Worm (Caenorhabditis elegans) whole organism, late embryonic: ENCODE results near the gene sra-34.

ENCODE experiments used
- C08G9.2 ChIP-seq: sonication (generic microtip); optimal IDR thresholded peaks from 2 replicates; lab custom pipeline; 2016; ENCODE audit warnings: mild to moderate bottlenecking, missing genetic modification characterization, moderate library complexity, missing compliant biosample characterization
- T23F11.4 ChIP-seq: fragments of 200-800 bp; sonication (Bioruptor generic); optimal IDR thresholded peaks from 2 replicates; lab custom pipeline; 2018; ENCODE audit warnings: mild to moderate bottlenecking, missing genetic modification characterization, missing compliant biosample characterization
- Y22D7AL.16 ChIP-seq: sonication (generic microtip); optimal IDR thresholded peaks from 2 replicates; lab custom pipeline; 2016; ENCODE audit warnings: missing genetic modification characterization, missing compliant biosample characterization
- ama-1 ChIP-seq: fragments of 150-350 bp; optimal IDR thresholded peaks from 2 replicates; lab custom pipeline; 2014
- ceh-14 ChIP-seq: sonication (generic microtip); optimal IDR thresholded peaks from 2 replicates; lab custom pipeline; 2016; ENCODE audit warnings: missing genotype, missing genetic modification characterization, missing compliant biosample characterization
- ceh-2 ChIP-seq: sonication (generic microtip); optimal IDR thresholded peaks from 2 replicates; lab custom pipeline; 2016; ENCODE audit warnings: missing genotype, missing genetic modification characterization, missing compliant biosample characterization
- ceh-22 ChIP-seq: sonication (generic microtip); optimal IDR thresholded peaks from 2 replicates; lab custom pipeline; 2017; ENCODE audit warnings: missing biosample characterization, missing genetic modification characterization
- ceh-24 ChIP-seq: sonication (generic microtip); optimal IDR thresholded peaks from 2 replicates; lab custom pipeline; 2016; ENCODE audit warnings: mild to moderate bottlenecking, missing genetic modification characterization, missing compliant biosample characterization
- ceh-31 ChIP-seq: sonication (generic microtip); optimal IDR thresholded peaks from 2 replicates; lab custom pipeline; 2016; ENCODE audit warnings: missing genetic modification characterization, missing compliant biosample characterization
- ceh-34 ChIP-seq: sonication (generic microtip); optimal IDR thresholded peaks from 2 replicates; lab custom pipeline; 2016; ENCODE audit warnings: mild to moderate bottlenecking, missing genetic modification characterization, missing compliant biosample characterization
- ceh-9 ChIP-seq: sonication (generic microtip); optimal IDR thresholded peaks from 2 replicates; lab custom pipeline; 2016; ENCODE audit warnings: mild to moderate bottlenecking, missing genetic modification characterization, inconsistent platforms, missing compliant biosample characterization
- elt-4 ChIP-seq: sonication (generic microtip); optimal IDR thresholded peaks from 2 replicates; lab custom pipeline; 2016; ENCODE audit warnings: missing genetic modification characterization, missing compliant biosample characterization
- eyg-1 ChIP-seq: sonication (generic microtip); optimal IDR thresholded peaks from 2 replicates; lab custom pipeline; 2016; ENCODE audit warnings: missing genotype, missing genetic modification characterization, missing compliant biosample characterization
- fax-1 ChIP-seq: sonication (generic microtip); optimal IDR thresholded peaks from 2 replicates; lab custom pipeline; 2016; ENCODE audit warnings: missing genotype, missing genetic modification characterization, missing compliant biosample characterization
- fkh-6 ChIP-seq: sonication (generic microtip); optimal IDR thresholded peaks from 2 replicates; lab custom pipeline; 2016; ENCODE audit warnings: missing genetic modification characterization, missing compliant biosample characterization
- hlh-30 ChIP-seq: sonication (generic microtip); optimal IDR thresholded peaks from 2 replicates; lab custom pipeline; 2017; ENCODE audit warnings: antibody characterized with exemption, missing genetic modification characterization, missing compliant biosample characterization; ENCODE audit not compliant: insufficient read depth
- lin-11 ChIP-seq: fragments of 200-800 bp; sonication (Bioruptor generic); optimal IDR thresholded peaks from 2 replicates; lab custom pipeline; 2018; ENCODE audit warnings: mild to moderate bottlenecking, missing genetic modification characterization, missing compliant biosample characterization
- nfya-1 ChIP-seq: sonication (generic microtip); optimal IDR thresholded peaks from 2 replicates; lab custom pipeline; 2017; ENCODE audit warnings: missing genetic modification characterization, mild to moderate bottlenecking, missing compliant biosample characterization, antibody characterized with exemption, moderate library complexity
- nhr-232 ChIP-seq: sonication (generic microtip); optimal IDR thresholded peaks from 2 replicates; lab custom pipeline; 2016; ENCODE audit warnings: missing genetic modification characterization, missing compliant biosample characterization
- pha-4 ChIP-seq: fragments of 150-350 bp; optimal IDR thresholded peaks from 2 replicates; lab custom pipeline; 2018; ENCODE audit warnings: missing biosample characterization, missing genetic modification reagents, missing genetic modification characterization
- sox-4 ChIP-seq: sonication (generic microtip); optimal IDR thresholded peaks from 2 replicates; lab custom pipeline; 2017; ENCODE audit warnings: mild to moderate bottlenecking, missing genetic modification characterization, inconsistent platforms, missing compliant biosample characterization
- syd-9 ChIP-seq: sonication (generic microtip); optimal IDR thresholded peaks from 2 replicates; lab custom pipeline; 2016; ENCODE audit warnings: mild to moderate bottlenecking, missing genetic modification characterization, moderate library complexity, missing compliant biosample characterization
- tbx-2 ChIP-seq: sonication (generic microtip); optimal IDR thresholded peaks from 2 replicates; lab custom pipeline; 2016; ENCODE audit warnings: missing genetic modification characterization, missing compliant biosample characterization
- ttx-3 ChIP-seq: sonication (generic microtip); optimal IDR thresholded peaks from 2 replicates; lab custom pipeline; 2016; ENCODE audit warnings: missing genetic modification reagents, missing genetic modification characterization, missing compliant biosample characterization
- unc-42 ChIP-seq: sonication (generic microtip); optimal IDR thresholded peaks from 2 replicates; lab custom pipeline; 2016; ENCODE audit warnings: missing genotype, missing genetic modification characterization, missing compliant biosample characterization
- unc-55 ChIP-seq: sonication (generic microtip); optimal IDR thresholded peaks from 2 replicates; lab custom pipeline; 2017; ENCODE audit warnings: missing biosample characterization, missing genetic modification reagents, missing genetic modification characterization
- unc-86 ChIP-seq: sonication (generic microtip); optimal IDR thresholded peaks from 2 replicates; lab custom pipeline; 2016; ENCODE audit warnings: missing genetic modification characterization, missing compliant biosample characterization
- zip-5 ChIP-seq: sonication (generic microtip); optimal IDR thresholded peaks from 2 replicates; lab custom pipeline; 2016; ENCODE audit warnings: missing genetic modification characterization, missing compliant biosample characterization
- ztf-16 ChIP-seq: sonication (generic microtip); optimal IDR thresholded peaks from 2 replicates; lab custom pipeline; 2017; ENCODE audit warnings: missing genetic modification characterization, missing compliant biosample characterization

The sra-34 gene

ce11 chrII:4506552-4507291, 36.7 kb downstream of the sra-34 start (continued):
- TF ChIP-seq ceh-34 (tag; lab: Kevin White, UChicago) (peak; percentile 30), hlh-30 (peak; percentile 86), fax-1 (tag; lab: Kevin White, UChicago) (no peak), ceh-2 (no peak), unc-86 (tag; lab: Kevin White, UChicago) (no peak), ceh-31 (tag; lab: Kevin White, UChicago) (peak; percentile 56), ztf-16 (tag; lab: Kevin White, UChicago) (no peak), C08G9.2 (tag; lab: Kevin White, UChicago) (no peak), unc-42 (tag; lab: Kevin White, UChicago) (peak; percentile 83), fkh-6 (tag; lab: Kevin White, UChicago) (no peak), pha-4 (tag; lab: Kevin White, UChicago) (no peak), nfya-1 (tag; lab: Kevin White, UChicago) (peak; percentile 92), ceh-14 (peak; percentile 83), zip-5 (no peak), ceh-22 (no peak)

DNA sequence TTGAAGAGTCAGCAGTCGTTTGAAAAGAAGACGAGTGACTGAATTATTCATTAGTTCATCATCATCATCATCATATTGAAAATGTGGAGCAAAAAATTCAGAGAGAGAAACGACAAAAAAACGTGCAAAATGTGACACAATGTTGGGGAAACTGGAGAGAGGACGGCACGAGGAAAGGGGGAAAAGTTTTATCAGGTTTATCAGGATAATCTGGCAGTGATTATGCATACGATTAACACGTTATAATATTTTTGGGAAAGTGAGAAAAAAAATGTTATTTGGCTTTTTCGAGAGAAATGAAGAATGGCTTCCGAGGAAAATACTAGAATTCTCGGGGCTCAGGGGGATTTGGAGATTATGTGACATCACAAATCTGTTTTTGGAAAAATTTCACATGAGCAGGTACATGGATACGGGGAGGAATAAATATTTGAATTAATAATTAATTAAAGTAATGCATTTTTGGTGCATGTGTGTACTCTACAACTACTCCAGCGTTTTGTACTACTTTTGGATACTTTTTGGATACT, 38.3 kb downstream of the sra-34 start, which contains the start of gene camt-1:
camt-1 (minus strand) TSS at position 51 of the 530 bp plus-strand sequence.
- TF ChIP-seq T23F11.4, result no peak
- TF ChIP-seq elt-4, result no peak
- no peak for TF ChIP-seq ceh-24 (tag; lab: Kevin White, UChicago)
- TF ChIP-seq ceh-2, result no peak
- no peak for TF ChIP-seq ceh-31 (tag; lab: Kevin White, UChicago)
- TF ChIP-seq unc-55 (GFP tag; lab: Kevin White, UChicago), result no peak

DNA sequence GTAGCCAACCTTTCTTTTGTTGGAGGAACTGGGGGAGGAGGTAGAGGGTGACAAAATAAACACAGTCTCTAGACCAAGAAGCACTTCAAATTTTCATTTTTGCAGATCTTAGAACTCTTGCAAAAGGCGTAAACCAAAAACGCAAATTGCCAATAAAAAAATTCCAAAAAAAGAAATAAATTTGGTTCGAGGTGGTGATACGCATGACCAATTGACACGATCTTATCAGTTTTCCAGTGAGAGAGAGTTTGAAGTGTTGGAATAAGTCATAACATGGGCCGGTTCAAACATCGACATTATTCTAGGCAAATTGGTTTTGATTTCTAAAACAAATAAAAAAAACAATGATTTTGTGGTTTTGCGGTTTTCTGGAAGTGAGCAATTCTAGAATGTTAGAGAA, 47.6 kb downstream of the sra-34 start:
- no peak for TF ChIP-seq lin-11 (tag; lab: Kevin White, UChicago)
- TF ChIP-seq nhr-232 (tag; lab: Kevin White, UChicago), result no peak
- TF ChIP-seq C08G9.2 (tag; lab: Kevin White, UChicago), result no peak
- TF ChIP-seq ceh-2, result no peak
- TF ChIP-seq eyg-1 (tag; lab: Kevin White, UChicago), result no peak
- TF ChIP-seq ama-1 (lab: Kevin White, UChicago), result no peak
- no peak for TF ChIP-seq sox-4 (tag; lab: Kevin White, UChicago)
- TF ChIP-seq unc-55 (GFP tag; lab: Kevin White, UChicago), result no peak
- no peak for TF ChIP-seq tbx-2 (tag; lab: Kevin White, UChicago)
- TF ChIP-seq zip-5, result no peak
- no peak for TF ChIP-seq ceh-9 (tag; lab: Kevin White, UChicago)

- TF ChIP-seq ttx-3 (tag; lab: Kevin White, UChicago) (no peak), syd-9 (no peak), Y22D7AL.16 (no peak)
Measured at ce11 chrII:4494532-4494931, 48.9 kb downstream of the sra-34 start.
